Worm (Caenorhabditis elegans) whole organism, L4 larva: ENCODE measurements around the gene cyp-13A7.

ENCODE experiments used
- F10B5.3 ChIP-seq: sonication (generic microtip); optimal IDR thresholded peaks from 2 replicates; lab custom pipeline; 2016; ENCODE audit warnings: mild to moderate bottlenecking, missing genetic modification characterization, missing compliant biosample characterization
- R02D3.7 ChIP-seq: fragments of 150-350 bp; sonication (generic microtip); optimal IDR thresholded peaks from 3 replicates; lab custom pipeline; 2014; ENCODE audit warnings: missing biosample characterization, missing genetic modification characterization
- cey-2 ChIP-seq: sonication (generic microtip); optimal IDR thresholded peaks from 3 replicates; lab custom pipeline; 2017; ENCODE audit warnings: missing genetic modification characterization, mild to moderate bottlenecking, missing compliant biosample characterization, antibody characterized with exemption, borderline replicate concordance; ENCODE audit not compliant: insufficient read depth
- egl-27 ChIP-seq: sonication (generic microtip); optimal IDR thresholded peaks from 3 replicates; lab custom pipeline; 2017; ENCODE audit warnings: missing biosample characterization, missing genetic modification reagents, missing genetic modification characterization
- egl-43 ChIP-seq: fragments of 200-800 bp; sonication (Bioruptor generic); IDR thresholded peaks from 2 replicates; pipeline ENCODE4 v1.3.6; 2022; ENCODE audit warnings: missing genetic modification reagents, missing genetic modification characterization, missing compliant biosample characterization
- fos-1 ChIP-seq: fragments of 150-350 bp; optimal IDR thresholded peaks from 2 replicates; lab custom pipeline; 2014; ENCODE audit warnings: missing biosample characterization, missing genetic modification characterization
- nhr-10 ChIP-seq: fragments of 150-350 bp; optimal IDR thresholded peaks from 2 replicates; lab custom pipeline; 2014; ENCODE audit warnings: missing biosample characterization, missing genetic modification characterization
- pha-4 ChIP-seq, 2 experiments: fragments of 150-350 bp in 1 of 2; fragments of 200-800 bp in 1 of 2; sonication (Bioruptor generic) in 1 of 2; IDR thresholded peaks in 1 of 2; optimal IDR thresholded peaks in 1 of 2; 2 replicates each; pipeline versions ENCODE4 v1.3.6 to Lab custom; 2014 to 2022; ENCODE audit warnings: missing genetic modification characterization in 2 of 2, missing genetic modification reagents in 2 of 2, missing biosample characterization in 1 of 2, missing compliant biosample characterization in 1 of 2
- sdz-12 ChIP-seq: fragments of 200-800 bp; sonication (Bioruptor generic); optimal IDR thresholded peaks from 2 replicates; lab custom pipeline; 2018; ENCODE audit warnings: mild to moderate bottlenecking, missing genetic modification characterization, missing compliant biosample characterization
- ztf-11 ChIP-seq: fragments of 150-350 bp; optimal IDR thresholded peaks from 2 replicates; lab custom pipeline; 2014; ENCODE audit warnings: missing biosample characterization, missing genetic modification characterization

DNA sequence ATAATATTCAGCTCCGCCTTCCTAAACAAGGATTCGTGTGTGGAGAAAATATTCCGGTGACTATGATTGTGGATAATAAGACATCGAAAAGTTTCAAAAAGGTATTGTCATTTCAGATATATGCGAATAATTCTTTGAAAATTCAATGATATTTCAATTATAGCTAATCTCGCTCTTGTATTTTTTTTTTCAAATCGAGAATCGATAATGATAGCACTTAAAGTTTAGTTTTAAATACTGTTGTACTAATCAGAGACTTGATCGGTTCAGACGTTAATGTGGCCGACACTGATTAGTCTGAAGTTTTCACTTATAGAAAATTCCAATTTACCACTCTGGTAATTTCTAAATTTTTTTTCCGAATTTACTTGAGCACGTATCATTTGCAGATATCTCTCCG lies 32.5 kb downstream of the cyp-13A7 start:
- TF ChIP-seq egl-27 (tag; lab: Kevin White, UChicago) (no peak), R02D3.7 (tag; lab: Kevin White, UChicago) (no peak), egl-43 (GFP tag; lab: Robert Waterston, UW) (no peak), cey-2 (tag; lab: Kevin White, UChicago) (no peak), nhr-10 (tag; lab: Kevin White, UChicago) (no peak), F10B5.3 (tag; lab: Kevin White, UChicago) (no peak), pha-4 (GFP tag; IDR thresholded peaks at IDR 0.05; lab: Robert Waterston, UW) (no peak), pha-4 (tag; optimal IDR thresholded peaks at IDR 0.05; lab: Kevin White, UChicago) (no peak), sdz-12 (GFP tag; lab: Kevin White, UChicago) (no peak), ztf-11 (tag; lab: Kevin White, UChicago) (no peak), fos-1 (no peak)
